Fruit fly (Drosophila melanogaster) whole organism, embryonic: Measurements from ENCODE around the gene CG11951.
A peak's percentile ranks its signal among the peaks of the same experiment; 100 is the strongest.

Experiments used
- Antp ChIP-seq: fragments of 200-800 bp; sonication (Bioruptor generic); optimal IDR thresholded peaks from 3 replicates; lab custom pipeline; 2016; ENCODE audit warnings: missing biosample characterization, missing genetic modification characterization
- Atf6 ChIP-seq: fragments of 200-800 bp; sonication (Bioruptor generic); IDR thresholded peaks from 2 replicates; pipeline ENCODE4 v1.3.6; 2022; ENCODE audit warnings: missing biosample characterization, missing genetic modification characterization
- CG10979 ChIP-seq: fragments of 200-800 bp; sonication (Bioruptor generic); optimal IDR thresholded peaks from 2 replicates; lab custom pipeline; 2018; ENCODE audit warnings: missing biosample characterization, mild to moderate bottlenecking, missing genetic modification characterization, moderate library complexity
- CG12104 ChIP-seq: fragments of 200-800 bp; sonication (Bioruptor generic); optimal IDR thresholded peaks from 3 replicates; lab custom pipeline; 2016; ENCODE audit warnings: missing biosample characterization, missing genetic modification characterization
- CG12155 ChIP-seq: fragments of 200-800 bp; sonication (Bioruptor generic); optimal IDR thresholded peaks from 3 replicates; lab custom pipeline; 2016; ENCODE audit warnings: missing biosample characterization, missing genetic modification characterization
- CG12942 ChIP-seq: fragments of 200-800 bp; sonication (Bioruptor generic); optimal IDR thresholded peaks from 3 replicates; lab custom pipeline; 2016; ENCODE audit warnings: missing biosample characterization, missing genetic modification characterization
- CG14860 ChIP-seq: fragments of 200-800 bp; sonication (Bioruptor generic); IDR thresholded peaks from 3 replicates; pipeline ENCODE4 v1.3.6; 2022; ENCODE audit warnings: missing biosample characterization, missing genetic modification characterization; ENCODE audit not compliant: partially characterized antibody
- CG1647 ChIP-seq: fragments of 200-800 bp; sonication (Bioruptor generic); optimal IDR thresholded peaks from 3 replicates; lab custom pipeline; 2016; ENCODE audit warnings: missing biosample characterization, missing genetic modification characterization
- CG1792 ChIP-seq: fragments of 200-800 bp; sonication (Bioruptor generic); optimal IDR thresholded peaks from 2 replicates; lab custom pipeline; 2016; ENCODE audit warnings: missing biosample characterization, missing genetic modification characterization
- CG2129 ChIP-seq: fragments of 200-800 bp; sonication (Bioruptor generic); IDR thresholded peaks from 2 replicates; pipeline ENCODE4 v1.3.6; 2022; ENCODE audit warnings: missing biosample characterization, missing genetic modification characterization; ENCODE audit not compliant: partially characterized antibody
- CG2875 ChIP-seq: fragments of 200-800 bp; sonication (Bioruptor generic); optimal IDR thresholded peaks from 2 replicates; lab custom pipeline; 2017; ENCODE audit warnings: missing biosample characterization, mild to moderate bottlenecking, missing genetic modification characterization, missing genetic modification reagents
- CG30020 ChIP-seq: fragments of 200-800 bp; optimal IDR thresholded peaks from 2 replicates; lab custom pipeline; 2019; ENCODE audit warnings: missing biosample characterization, mild to moderate bottlenecking, missing genetic modification characterization, moderate library complexity
- CG30403 ChIP-seq: fragments of 200-800 bp; sonication (Bioruptor generic); optimal IDR thresholded peaks from 3 replicates; lab custom pipeline; 2016; ENCODE audit warnings: missing biosample characterization, missing genetic modification characterization
- CG33213 ChIP-seq: fragments of 200-800 bp; sonication (Bioruptor generic); optimal IDR thresholded peaks from 3 replicates; lab custom pipeline; 2016; ENCODE audit warnings: missing biosample characterization, missing genetic modification characterization
- CG4730 ChIP-seq: fragments of 200-800 bp; sonication (Bioruptor generic); IDR thresholded peaks from 2 replicates; pipeline ENCODE4 v1.3.6; 2022; ENCODE audit warnings: missing biosample characterization, missing genetic modification characterization
- CG4820 ChIP-seq: fragments of 200-800 bp; sonication (Bioruptor generic); optimal IDR thresholded peaks from 3 replicates; lab custom pipeline; 2016; ENCODE audit warnings: missing biosample characterization, missing genetic modification characterization
- CG6175 ChIP-seq: fragments of 200-800 bp; sonication (Bioruptor generic); IDR thresholded peaks from 3 replicates; pipeline ENCODE4 v1.3.6; 2022; ENCODE audit warnings: missing biosample characterization, missing genetic modification characterization
- CG8281 ChIP-seq: fragments of 200-800 bp; sonication (Bioruptor generic); optimal IDR thresholded peaks from 2 replicates; lab custom pipeline; 2018; ENCODE audit warnings: missing biosample characterization, mild to moderate bottlenecking, missing genetic modification characterization, moderate library complexity
- CG9609 ChIP-seq: fragments of 200-800 bp; sonication (Bioruptor generic); optimal IDR thresholded peaks from 3 replicates; lab custom pipeline; 2016; ENCODE audit warnings: missing biosample characterization, missing genetic modification characterization
- D ChIP-seq, 2 experiments: fragments of 200-800 bp in 1 of 2; fragments of >200 bp in 1 of 2; sonication (Bioruptor generic) in 1 of 2; optimal IDR thresholded peaks; 2 replicates in 1 of 2; 3 replicates in 1 of 2; lab custom pipeline; 2017; ENCODE audit warnings: mild to moderate bottlenecking in 1 of 2, missing biosample characterization in 1 of 2, missing genetic modification characterization in 1 of 2, missing genetic modification reagents in 1 of 2
- Dip3 ChIP-seq: fragments of 200-800 bp; sonication (Bioruptor generic); optimal IDR thresholded peaks from 3 replicates; lab custom pipeline; 2016; ENCODE audit warnings: missing biosample characterization, missing genetic modification characterization
- Doc2 ChIP-seq: fragments of 200-800 bp; sonication (Bioruptor generic); IDR thresholded peaks from 2 replicates; pipeline ENCODE4 v1.3.6; 2022; ENCODE audit warnings: missing biosample characterization, missing genetic modification characterization
- E2f1 ChIP-seq: fragments of 200-800 bp; sonication (Bioruptor generic); IDR thresholded peaks from 2 replicates; pipeline ENCODE4 v1.3.6; 2022; ENCODE audit warnings: missing biosample characterization, missing genetic modification characterization
- Fer1 ChIP-seq: fragments of 200-800 bp; sonication (Bioruptor generic); optimal IDR thresholded peaks from 2 replicates; lab custom pipeline; 2017; ENCODE audit warnings: missing biosample characterization, mild to moderate bottlenecking, missing genetic modification characterization
- H15 ChIP-seq: fragments of 200-800 bp; sonication (Bioruptor generic); IDR thresholded peaks from 3 replicates; pipeline ENCODE4 v1.3.6; 2022; ENCODE audit warnings: missing biosample characterization, missing genetic modification characterization
- HLH4C ChIP-seq: fragments of 200-800 bp; sonication (Bioruptor generic); IDR thresholded peaks from 3 replicates; pipeline ENCODE4 v1.3.6; 2022; ENCODE audit warnings: missing biosample characterization, missing genetic modification characterization; ENCODE audit not compliant: partially characterized antibody
- HLHmδ ChIP-seq: fragments of 200-800 bp; sonication (Bioruptor generic); optimal IDR thresholded peaks from 2 replicates; lab custom pipeline; 2018; ENCODE audit warnings: missing biosample characterization, mild to moderate bottlenecking, missing genetic modification characterization, moderate library complexity
- Lpt ChIP-seq: fragments of >200 bp; optimal IDR thresholded peaks from 2 replicates; lab custom pipeline; 2018; ENCODE audit warnings: missing biosample characterization, missing genetic modification characterization
- Oli ChIP-seq: fragments of 200-800 bp; sonication (Bioruptor generic); optimal IDR thresholded peaks from 2 replicates; lab custom pipeline; 2018; ENCODE audit warnings: missing biosample characterization, mild to moderate bottlenecking, missing genetic modification characterization, moderate library complexity
- Optix ChIP-seq: fragments of 200-800 bp; sonication (Bioruptor generic); IDR thresholded peaks from 3 replicates; pipeline ENCODE4 v1.3.6; 2022; ENCODE audit warnings: missing biosample characterization, missing genetic modification characterization
- Ravus ChIP-seq: fragments of 200-800 bp; sonication (Bioruptor generic); IDR thresholded peaks from 2 replicates; pipeline ENCODE4 v1.3.6; 2022; ENCODE audit warnings: missing biosample characterization, missing genetic modification characterization
- Rfx ChIP-seq: fragments of 200-800 bp; sonication (Bioruptor generic); IDR thresholded peaks from 2 replicates; pipeline ENCODE4 v1.3.6; 2022; ENCODE audit warnings: missing biosample characterization, missing genetic modification characterization
- Stat92E ChIP-seq, 3 experiments: fragments of >200 bp in 2 of 3; fragments of 200-800 bp in 1 of 3; sonication (Bioruptor generic) in 1 of 3; optimal IDR thresholded peaks; 2 replicates each; lab custom pipeline; 2017 to 2019; ENCODE audit warnings: missing biosample characterization in 3 of 3, missing genetic modification characterization in 3 of 3, mild to moderate bottlenecking in 1 of 3, moderate library complexity in 1 of 3
- bbx ChIP-seq: fragments of 200-800 bp; sonication (Bioruptor generic); IDR thresholded peaks from 2 replicates; pipeline ENCODE4 v1.3.6; 2022; ENCODE audit warnings: missing biosample characterization, missing genetic modification characterization; ENCODE audit not compliant: partially characterized antibody
- crp ChIP-seq, 2 experiments: fragments of 200-800 bp; sonication (Bioruptor generic); optimal IDR thresholded peaks; 2 replicates in 1 of 2; 3 replicates in 1 of 2; lab custom pipeline; 2017; ENCODE audit warnings: missing biosample characterization in 2 of 2, missing genetic modification characterization in 2 of 2, mild to moderate bottlenecking in 1 of 2, moderate library complexity in 1 of 2
- eyg ChIP-seq: fragments of 200-800 bp; sonication (Bioruptor generic); optimal IDR thresholded peaks from 3 replicates; lab custom pipeline; 2016; ENCODE audit warnings: missing biosample characterization, missing genetic modification characterization
- fd64A ChIP-seq: fragments of 200-800 bp; sonication (Bioruptor generic); optimal IDR thresholded peaks from 3 replicates; lab custom pipeline; 2018; ENCODE audit warnings: missing biosample characterization, mild to moderate bottlenecking, missing genetic modification characterization
- gro ChIP-seq: fragments of 200-800 bp; sonication (Bioruptor generic); optimal IDR thresholded peaks from 2 replicates; lab custom pipeline; 2016; ENCODE audit warnings: missing biosample characterization, missing genetic modification characterization
- h ChIP-seq: fragments of >200 bp; optimal IDR thresholded peaks from 2 replicates; lab custom pipeline; 2017
- hth ChIP-seq: fragments of >200 bp; optimal IDR thresholded peaks from 2 replicates; lab custom pipeline; 2017; ENCODE audit warnings: inconsistent platforms
- lilli ChIP-seq: fragments of 200-800 bp; sonication (Bioruptor generic); optimal IDR thresholded peaks from 3 replicates; lab custom pipeline; 2016; ENCODE audit warnings: missing biosample characterization, missing genetic modification characterization
- nerfin-2 ChIP-seq: fragments of 200-800 bp; sonication (Bioruptor generic); IDR thresholded peaks from 2 replicates; pipeline ENCODE4 v1.3.6; 2022; ENCODE audit warnings: missing biosample characterization, missing genetic modification characterization; ENCODE audit not compliant: partially characterized antibody
- org-1 ChIP-seq: fragments of 200-800 bp; sonication (Bioruptor generic); optimal IDR thresholded peaks from 2 replicates; lab custom pipeline; 2017; ENCODE audit warnings: missing biosample characterization, missing genetic modification characterization
- salm ChIP-seq: fragments of 200-800 bp; sonication (Bioruptor generic); optimal IDR thresholded peaks from 2 replicates; lab custom pipeline; 2018; ENCODE audit warnings: missing biosample characterization, mild to moderate bottlenecking, missing genetic modification characterization
- sim ChIP-seq: fragments of 200-800 bp; sonication (Bioruptor generic); IDR thresholded peaks from 2 replicates; pipeline ENCODE4 v1.3.6; 2022; ENCODE audit warnings: missing biosample characterization, missing genetic modification characterization
- slou ChIP-seq: fragments of 200-800 bp; sonication (Bioruptor generic); optimal IDR thresholded peaks from 3 replicates; lab custom pipeline; 2016; ENCODE audit warnings: missing biosample characterization, missing genetic modification characterization
- tna ChIP-seq: fragments of 200-800 bp; sonication (Bioruptor generic); IDR thresholded peaks from 2 replicates; pipeline ENCODE4 v1.3.6; 2022; ENCODE audit warnings: missing biosample characterization, missing genetic modification characterization; ENCODE audit not compliant: partially characterized antibody
- toy ChIP-seq: fragments of 200-800 bp; sonication (Bioruptor generic); IDR thresholded peaks from 2 replicates; pipeline ENCODE4 v1.3.6; 2022; ENCODE audit warnings: missing biosample characterization, missing genetic modification characterization
- vvl ChIP-seq: fragments of 200-800 bp; sonication (Bioruptor generic); IDR thresholded peaks from 2 replicates; pipeline ENCODE4 v1.3.6; 2022; ENCODE audit warnings: missing biosample characterization, missing genetic modification characterization

The CG11951 gene

dm6 chr3R:29222891-29223842 lies 15.4 kb downstream of the CG11951 start, which contains the start of the genes Cisd2 and Brd8 (continued):
- TF ChIP-seq CG12942 = no peak
- peak; percentile 94 for TF ChIP-seq nerfin-2 (GFP tag; lab: Robert Waterston, UW)
- no peak for TF ChIP-seq org-1 (GFP tag; lab: Kevin White, UChicago)
- peak; percentile 26 for TF ChIP-seq gro (GFP tag; lab: Kevin White, UChicago)
- peak; percentile 74; the same call in 1 of the 2 replicates for TF ChIP-seq CG2129 (GFP tag; lab: Robert Waterston, UW)
- TF ChIP-seq CG8281 (tag; lab: Kevin White, UChicago) = peak; percentile 43
- TF ChIP-seq slou (GFP tag; lab: Kevin White, UChicago) = no peak
- no peak for TF ChIP-seq toy (GFP tag; lab: Robert Waterston, UW)
- TF ChIP-seq CG30020 (tag; lab: Kevin White, UChicago) = peak; percentile 29
- no peak for TF ChIP-seq CG9609 (GFP tag; lab: Kevin White, UChicago)
- TF ChIP-seq crp (GFP tag; optimal IDR thresholded peaks at IDR 0.05; lab: Kevin White, UChicago) = no peak
- TF ChIP-seq H15 (GFP tag; lab: Robert Waterston, UW) = no peak
- TF ChIP-seq hth = no peak
- TF ChIP-seq CG14860 (GFP tag; lab: Robert Waterston, UW) = peak; percentile 96
- TF ChIP-seq CG30403 (GFP tag; lab: Kevin White, UChicago) = no peak
- TF ChIP-seq CG1647 (GFP tag; lab: Kevin White, UChicago) = no peak
- no peak for TF ChIP-seq CG2875 (GFP tag; lab: Kevin White, UChicago)
- no peak for TF ChIP-seq CG4820 (GFP tag; lab: Kevin White, UChicago)
- TF ChIP-seq CG33213 (GFP tag; lab: Kevin White, UChicago) = peak; percentile 30
- no peak for TF ChIP-seq E2f1 (GFP tag; lab: Robert Waterston, UW)
- no peak for TF ChIP-seq Oli (tag; lab: Kevin White, UChicago)
- TF ChIP-seq CG4730 (GFP tag; lab: Robert Waterston, UW) = no peak
- no peak for TF ChIP-seq Doc2
- TF ChIP-seq Antp (GFP tag; lab: Kevin White, UChicago) = no peak
- no peak for TF ChIP-seq Dip3
- peak; percentile 43 for TF ChIP-seq Fer1
- TF ChIP-seq Ravus (GFP tag; lab: Robert Waterston, UW) = no peak
- TF ChIP-seq Atf6 = no peak
- peak; percentile 21; the same call in 1 of the 2 replicates for TF ChIP-seq Rfx (GFP tag; lab: Robert Waterston, UW)
- TF ChIP-seq Optix (GFP tag; lab: Robert Waterston, UW) = no peak
- TF ChIP-seq bbx (GFP tag; lab: Robert Waterston, UW) = peak; percentile 97
- peak; percentile 98 for TF ChIP-seq HLH4C (GFP tag; lab: Robert Waterston, UW)
- TF ChIP-seq CG1792 (GFP tag; lab: Kevin White, UChicago) = no peak
- peak; percentile 97 for TF ChIP-seq tna (GFP tag; lab: Robert Waterston, UW)
- no peak for TF ChIP-seq h (lab: Kevin White, UChicago)
- TF ChIP-seq D (optimal IDR thresholded peaks at IDR 0.05; lab: Kevin White, UChicago) = no peak
- no peak for TF ChIP-seq D (GFP tag; optimal IDR thresholded peaks at IDR 0.05; lab: Kevin White, UChicago)
- TF ChIP-seq lilli (GFP tag; lab: Kevin White, UChicago) = no peak
- TF ChIP-seq CG6175 = no peak
- TF ChIP-seq HLHmδ (GFP tag; lab: Kevin White, UChicago) = no peak
- no peak for TF ChIP-seq CG12104 (GFP tag; lab: Kevin White, UChicago)
- TF ChIP-seq Lpt = no peak
- TF ChIP-seq Stat92E (GFP tag; optimal IDR thresholded peaks at IDR 0.05; lab: Kevin White, UChicago) = peak in 1 of 3 experiments; percentile 6
- TF ChIP-seq eyg (GFP tag; lab: Kevin White, UChicago) = no peak
- no peak for TF ChIP-seq vvl (GFP tag; lab: Robert Waterston, UW)
- no peak for TF ChIP-seq CG12155
- no peak for TF ChIP-seq fd64A (GFP tag; lab: Kevin White, UChicago)
- no peak for TF ChIP-seq CG10979 (tag; lab: Kevin White, UChicago)
- TF ChIP-seq salm (tag; lab: Kevin White, UChicago) = no peak
- no peak for TF ChIP-seq sim (GFP tag; lab: Robert Waterston, UW)
